Worm (Caenorhabditis elegans) whole organism, late embryonic: ENCODE data around the gene C28H8.2.

Experiments used
- ahr-1 ChIP-seq: sonication (generic microtip); optimal IDR thresholded peaks from 2 replicates; lab custom pipeline; 2016; ENCODE audit warnings: missing genetic modification characterization, missing compliant biosample characterization
- elt-2 ChIP-seq: sonication (generic microtip); optimal IDR thresholded peaks from 2 replicates; lab custom pipeline; 2016; ENCODE audit warnings: missing genetic modification reagents, missing genetic modification characterization, missing compliant biosample characterization
- eyg-1 ChIP-seq: sonication (generic microtip); optimal IDR thresholded peaks from 2 replicates; lab custom pipeline; 2016; ENCODE audit warnings: missing genotype, missing genetic modification characterization, missing compliant biosample characterization
- gmeb-2 ChIP-seq: sonication (generic microtip); optimal IDR thresholded peaks from 2 replicates; lab custom pipeline; 2016; ENCODE audit warnings: missing genetic modification characterization, inconsistent platforms, missing compliant biosample characterization
- hlh-30 ChIP-seq: sonication (generic microtip); optimal IDR thresholded peaks from 2 replicates; lab custom pipeline; 2017; ENCODE audit warnings: antibody characterized with exemption, missing genetic modification characterization, missing compliant biosample characterization; ENCODE audit not compliant: insufficient read depth
- nhr-11 ChIP-seq: fragments of 150-350 bp; optimal IDR thresholded peaks from 2 replicates; lab custom pipeline; 2014; ENCODE audit warnings: missing biosample characterization, missing genetic modification characterization
- pha-4 ChIP-seq: fragments of 150-350 bp; optimal IDR thresholded peaks from 2 replicates; lab custom pipeline; 2018; ENCODE audit warnings: missing biosample characterization, missing genetic modification reagents, missing genetic modification characterization
- pqm-1 ChIP-seq: sonication (generic microtip); optimal IDR thresholded peaks from 2 replicates; lab custom pipeline; 2016; ENCODE audit warnings: missing genetic modification characterization, missing compliant biosample characterization

ce11 chrIII:5882284-5882683 is 37.8 kb upstream of the C28H8.2 start:
- TF ChIP-seq eyg-1 (tag; lab: Kevin White, UChicago) (no peak), ahr-1 (tag; lab: Kevin White, UChicago) (no peak), elt-2 (tag; lab: Kevin White, UChicago) (no peak), pqm-1 (tag; lab: Kevin White, UChicago) (no peak), pha-4 (tag; lab: Kevin White, UChicago) (no peak), hlh-30 (tag; lab: Kevin White, UChicago) (no peak), nhr-11 (no peak), gmeb-2 (tag; lab: Kevin White, UChicago) (no peak)
